Worm (Caenorhabditis elegans): Measurements from ENCODE around the gene Y46H3D.1.

- TF ChIP-seq tbx-8 (GFP tag; optimal IDR thresholded peaks at IDR 0.05) (no peak), drap-1 (GFP tag; optimal IDR thresholded peaks at IDR 0.05) (no peak), unc-39 (tag; optimal IDR thresholded peaks at IDR 0.05) (no peak), mep-1 (tag; optimal IDR thresholded peaks at IDR 0.05) (no peak), lsy-2 (tag; optimal IDR thresholded peaks at IDR 0.05) (no peak)
Measured at ce11 chrV:1624340-1624739, 18.0 kb upstream of the Y46H3D.1 start, which contains the start of gene nhr-110.
